Fruit fly (Drosophila melanogaster) whole organism, prepupa: ENCODE measurements around the gene Rpt6.

Experiments used
- Blimp-1 ChIP-seq: fragments of 200-800 bp; sonication (Bioruptor generic); optimal IDR thresholded peaks from 3 replicates; lab custom pipeline; 2017; ENCODE audit warnings: missing biosample characterization, missing genetic modification characterization, mild to moderate bottlenecking, moderate library complexity, missing genetic modification reagents
- CG10631 ChIP-seq: fragments of 200-800 bp; sonication (Bioruptor generic); optimal IDR thresholded peaks from 2 replicates; lab custom pipeline; 2016; ENCODE audit warnings: missing biosample characterization, missing genetic modification characterization
- CG10669 ChIP-seq: fragments of 200-800 bp; sonication (Bioruptor generic); optimal IDR thresholded peaks from 3 replicates; lab custom pipeline; 2018; ENCODE audit warnings: missing biosample characterization, mild to moderate bottlenecking, missing genetic modification characterization, moderate library complexity
- CG11294 ChIP-seq: fragments of 200-800 bp; sonication (Bioruptor generic); IDR thresholded peaks from 2 replicates; pipeline ENCODE4 v1.3.6; 2022; ENCODE audit warnings: missing biosample characterization, missing genetic modification characterization
- CG11762 ChIP-seq: fragments of 200-800 bp; sonication (Bioruptor generic); optimal IDR thresholded peaks from 3 replicates; lab custom pipeline; 2016; ENCODE audit warnings: missing biosample characterization, missing genetic modification characterization; ENCODE audit not compliant: insufficient read depth
- CG11902 ChIP-seq: fragments of 200-800 bp; sonication (Bioruptor generic); optimal IDR thresholded peaks from 3 replicates; lab custom pipeline; 2016; ENCODE audit warnings: missing biosample characterization, missing genetic modification characterization
- CG1621 ChIP-seq: fragments of 200-800 bp; sonication (Bioruptor generic); optimal IDR thresholded peaks from 3 replicates; lab custom pipeline; 2018; ENCODE audit warnings: missing biosample characterization, mild to moderate bottlenecking, missing genetic modification characterization
- CG3032 ChIP-seq: fragments of 200-800 bp; optimal IDR thresholded peaks from 2 replicates; lab custom pipeline; 2019; ENCODE audit warnings: missing biosample characterization, mild to moderate bottlenecking, missing genetic modification characterization, moderate library complexity
- CG31627 ChIP-seq: fragments of 200-800 bp; sonication (Bioruptor generic); optimal IDR thresholded peaks from 3 replicates; lab custom pipeline; 2016; ENCODE audit warnings: missing biosample characterization, missing genetic modification characterization
- CG34406 ChIP-seq: fragments of 200-800 bp; sonication (Bioruptor generic); optimal IDR thresholded peaks from 3 replicates; lab custom pipeline; 2016; ENCODE audit warnings: missing biosample characterization, missing genetic modification characterization
- CG3919 ChIP-seq: fragments of 200-800 bp; sonication (Bioruptor generic); optimal IDR thresholded peaks from 3 replicates; lab custom pipeline; 2016; ENCODE audit warnings: missing biosample characterization, missing genetic modification characterization
- CG4318 ChIP-seq: fragments of 200-800 bp; sonication (Bioruptor generic); optimal IDR thresholded peaks from 3 replicates; lab custom pipeline; 2017; ENCODE audit warnings: missing biosample characterization, mild to moderate bottlenecking, missing genetic modification characterization
- CG6276 ChIP-seq: fragments of 200-800 bp; sonication (Bioruptor generic); optimal IDR thresholded peaks from 2 replicates; lab custom pipeline; 2017; ENCODE audit warnings: missing biosample characterization, mild to moderate bottlenecking, missing genetic modification characterization
- CG6792 ChIP-seq: fragments of 200-800 bp; sonication (Bioruptor generic); optimal IDR thresholded peaks from 3 replicates; lab custom pipeline; 2016; ENCODE audit warnings: missing biosample characterization, missing genetic modification characterization
- CG6808 ChIP-seq: fragments of 200-800 bp; sonication (Bioruptor generic); optimal IDR thresholded peaks from 3 replicates; lab custom pipeline; 2017; ENCODE audit warnings: missing biosample characterization, missing genetic modification characterization, mild to moderate bottlenecking, moderate library complexity, missing genetic modification reagents
- CG6854 ChIP-seq: fragments of 200-800 bp; sonication (Bioruptor generic); optimal IDR thresholded peaks from 2 replicates; lab custom pipeline; 2017; ENCODE audit warnings: missing biosample characterization, mild to moderate bottlenecking, missing genetic modification characterization
- CG7368 ChIP-seq: fragments of 200-800 bp; sonication (Bioruptor generic); optimal IDR thresholded peaks from 3 replicates; lab custom pipeline; 2016; ENCODE audit warnings: missing biosample characterization, missing genetic modification characterization
- CG8119 ChIP-seq: fragments of 200-800 bp; sonication (Bioruptor generic); IDR thresholded peaks from 3 replicates; pipeline ENCODE4 v1.3.6; 2022; ENCODE audit warnings: missing biosample characterization, missing genetic modification characterization
- CG8319 ChIP-seq: fragments of 200-800 bp; sonication (Bioruptor generic); optimal IDR thresholded peaks from 3 replicates; lab custom pipeline; 2016; ENCODE audit warnings: missing biosample characterization, missing genetic modification characterization
- CG8632 ChIP-seq: fragments of 200-800 bp; sonication (Bioruptor generic); optimal IDR thresholded peaks from 3 replicates; lab custom pipeline; 2016; ENCODE audit warnings: missing biosample characterization, missing genetic modification characterization
- CG9139 ChIP-seq: fragments of 200-800 bp; sonication (Bioruptor generic); optimal IDR thresholded peaks from 3 replicates; lab custom pipeline; 2017; ENCODE audit warnings: missing biosample characterization, mild to moderate bottlenecking, missing genetic modification characterization
- Eip75B ChIP-seq: fragments of 200-800 bp; sonication (Bioruptor generic); optimal IDR thresholded peaks from 3 replicates; lab custom pipeline; 2016; ENCODE audit warnings: missing biosample characterization, missing genetic modification characterization
- Eip78C ChIP-seq: fragments of 200-800 bp; sonication (Bioruptor generic); peaks from one replicate; lab custom pipeline; 2016; ENCODE audit warnings: missing biosample characterization, missing genetic modification characterization
- Eip93F ChIP-seq: fragments of 200-800 bp; sonication (Bioruptor generic); optimal IDR thresholded peaks from 2 replicates; lab custom pipeline; 2016; ENCODE audit warnings: missing biosample characterization, mild to moderate bottlenecking, missing genetic modification characterization
- Ets96B ChIP-seq: fragments of 200-800 bp; optimal IDR thresholded peaks from 2 replicates; lab custom pipeline; 2019; ENCODE audit warnings: missing biosample characterization, mild to moderate bottlenecking, missing genetic modification characterization, moderate library complexity
- Gug ChIP-seq: fragments of 200-800 bp; sonication (Bioruptor generic); IDR thresholded peaks from 2 replicates; pipeline ENCODE4 v1.3.6; 2022; ENCODE audit warnings: missing biosample characterization, missing genetic modification characterization
- Hr38 ChIP-seq: sonication (Bioruptor generic); optimal IDR thresholded peaks from 2 replicates; lab custom pipeline; 2016; ENCODE audit warnings: missing biosample characterization, missing genetic modification characterization
- Hr39 ChIP-seq: fragments of 200-800 bp; sonication (Bioruptor generic); optimal IDR thresholded peaks from 2 replicates; lab custom pipeline; 2016; ENCODE audit warnings: missing biosample characterization, missing genetic modification characterization
- Hr4 ChIP-seq: fragments of 200-800 bp; sonication (Bioruptor generic); optimal IDR thresholded peaks from 3 replicates; lab custom pipeline; 2016; ENCODE audit warnings: missing biosample characterization, missing genetic modification characterization
- Lpt ChIP-seq: fragments of 200-800 bp; sonication (Bioruptor generic); optimal IDR thresholded peaks from 3 replicates; lab custom pipeline; 2016; ENCODE audit warnings: missing biosample characterization, missing genetic modification characterization
- Met ChIP-seq: fragments of 200-800 bp; sonication (Bioruptor generic); optimal IDR thresholded peaks from 3 replicates; lab custom pipeline; 2016; ENCODE audit warnings: missing biosample characterization, missing genetic modification characterization
- OdsH ChIP-seq: fragments of 200-800 bp; sonication (Bioruptor generic); optimal IDR thresholded peaks from 3 replicates; lab custom pipeline; 2016; ENCODE audit warnings: missing biosample characterization, missing genetic modification characterization
- Smox ChIP-seq: fragments of 200-800 bp; sonication (Bioruptor generic); optimal IDR thresholded peaks from 3 replicates; lab custom pipeline; 2016; ENCODE audit warnings: missing biosample characterization, missing genetic modification characterization
- Sox102F ChIP-seq: fragments of 200-800 bp; sonication (Bioruptor generic); optimal IDR thresholded peaks from 2 replicates; lab custom pipeline; 2016; ENCODE audit warnings: missing biosample characterization, mild to moderate bottlenecking, missing genetic modification characterization
- Sox15 ChIP-seq: fragments of 200-800 bp; sonication (Bioruptor generic); optimal IDR thresholded peaks from 3 replicates; lab custom pipeline; 2016; ENCODE audit warnings: missing biosample characterization, missing genetic modification characterization
- achi ChIP-seq: fragments of 200-800 bp; sonication (Bioruptor generic); optimal IDR thresholded peaks from 3 replicates; lab custom pipeline; 2016; ENCODE audit warnings: missing biosample characterization, missing genetic modification characterization
- acj6 ChIP-seq: fragments of 200-800 bp; sonication (Bioruptor generic); optimal IDR thresholded peaks from 3 replicates; lab custom pipeline; 2016; ENCODE audit warnings: missing biosample characterization, missing genetic modification characterization
- cyc ChIP-seq: fragments of 200-800 bp; sonication (Bioruptor generic); optimal IDR thresholded peaks from 3 replicates; lab custom pipeline; 2016; ENCODE audit warnings: missing biosample characterization, missing genetic modification characterization
- dac ChIP-seq: fragments of 200-800 bp; sonication (Bioruptor generic); optimal IDR thresholded peaks from 2 replicates; lab custom pipeline; 2017; ENCODE audit warnings: missing biosample characterization, mild to moderate bottlenecking, missing genetic modification characterization
- dsx ChIP-seq: fragments of 200-800 bp; optimal IDR thresholded peaks from 3 replicates; lab custom pipeline; 2019; ENCODE audit warnings: missing biosample characterization, mild to moderate bottlenecking, missing genetic modification characterization, moderate library complexity; ENCODE audit not compliant: poor library complexity, severe bottlenecking
- eg ChIP-seq: fragments of 200-800 bp; sonication (Bioruptor generic); IDR thresholded peaks from 3 replicates; pipeline ENCODE4 v1.3.6; 2022; ENCODE audit warnings: missing biosample characterization, missing genetic modification characterization
- esn ChIP-seq: fragments of 200-800 bp; sonication (Bioruptor generic); optimal IDR thresholded peaks from 2 replicates; lab custom pipeline; 2016; ENCODE audit warnings: missing biosample characterization, mild to moderate bottlenecking, missing genetic modification characterization, moderate library complexity
- fd59A ChIP-seq: fragments of 200-800 bp; sonication (Bioruptor generic); optimal IDR thresholded peaks from 2 replicates; lab custom pipeline; 2017; ENCODE audit warnings: missing biosample characterization, mild to moderate bottlenecking, missing genetic modification characterization, missing genetic modification reagents
- fd85E ChIP-seq: fragments of 200-800 bp; sonication (Bioruptor generic); optimal IDR thresholded peaks from 3 replicates; lab custom pipeline; 2016; ENCODE audit warnings: missing biosample characterization, missing genetic modification characterization
- fkh ChIP-seq: fragments of 200-800 bp; sonication (Bioruptor generic); optimal IDR thresholded peaks from 3 replicates; lab custom pipeline; 2017; ENCODE audit warnings: missing biosample characterization, mild to moderate bottlenecking, missing genetic modification characterization, moderate library complexity
- net ChIP-seq: fragments of 200-800 bp; sonication (Bioruptor generic); optimal IDR thresholded peaks from 3 replicates; lab custom pipeline; 2016; ENCODE audit warnings: missing biosample characterization, missing genetic modification characterization
- pdm3 ChIP-seq: fragments of 200-800 bp; sonication (Bioruptor generic); optimal IDR thresholded peaks from 3 replicates; lab custom pipeline; 2016; ENCODE audit warnings: missing biosample characterization, missing genetic modification characterization
- salr ChIP-seq, 2 experiments: fragments of 200-800 bp; sonication (Bioruptor generic); optimal IDR thresholded peaks; 3 replicates each; lab custom pipeline; 2016 to 2018; ENCODE audit warnings: missing biosample characterization in 2 of 2, missing genetic modification characterization in 2 of 2, mild to moderate bottlenecking in 1 of 2
- spab ChIP-seq: fragments of 200-800 bp; sonication (Bioruptor generic); optimal IDR thresholded peaks from 2 replicates; lab custom pipeline; 2017; ENCODE audit warnings: missing biosample characterization, mild to moderate bottlenecking, missing genetic modification characterization, missing genetic modification reagents
- ss ChIP-seq, 2 experiments: fragments of 200-800 bp; sonication (Bioruptor generic); optimal IDR thresholded peaks; 2 replicates in 1 of 2; 3 replicates in 1 of 2; lab custom pipeline; 2017 to 2018; ENCODE audit warnings: mild to moderate bottlenecking in 2 of 2, missing biosample characterization in 2 of 2, missing genetic modification characterization in 2 of 2, moderate library complexity in 1 of 2
- svp ChIP-seq: fragments of 200-800 bp; sonication (Bioruptor generic); peaks from one replicate; lab custom pipeline; 2016; ENCODE audit warnings: missing biosample characterization, missing genetic modification characterization
- topi ChIP-seq: fragments of 200-800 bp; sonication (Bioruptor generic); optimal IDR thresholded peaks from 3 replicates; lab custom pipeline; 2016; ENCODE audit warnings: missing biosample characterization, missing genetic modification characterization

The Rpt6 gene

DNA sequence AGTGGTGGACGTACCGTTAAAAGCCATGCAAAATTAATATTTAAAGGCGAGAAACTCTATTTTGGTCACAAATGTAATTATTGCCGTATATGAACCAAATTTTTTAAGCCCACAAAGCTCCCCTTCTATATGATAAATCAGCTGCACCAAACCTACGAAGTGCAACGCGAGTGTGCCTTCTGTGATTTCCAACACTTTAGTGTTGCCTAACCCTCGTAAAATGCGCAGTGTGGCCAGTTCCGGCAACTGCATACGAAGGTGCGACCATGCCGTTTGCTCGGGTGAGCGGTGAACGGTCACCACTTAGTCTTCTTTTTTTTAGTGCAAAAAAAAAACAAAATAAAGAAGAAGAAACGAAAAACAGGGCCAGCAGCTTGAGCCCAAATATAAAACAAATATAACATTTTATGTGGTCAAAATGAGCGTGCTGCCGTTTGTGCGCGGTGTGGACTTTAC, 23.7 kb downstream of the Rpt6 start, which contains the start of the genes tty and fliI:
Gene tty (minus strand): TSS at position 201 of the 456 bp plus-strand sequence.
Gene fliI (plus strand): TSS at position 266 of the 456 bp plus-strand sequence.
- TF ChIP-seq salr (GFP tag; optimal IDR thresholded peaks at IDR 0.05; lab: Kevin White, UChicago) = peak; percentile 75 to 88
- TF ChIP-seq CG10631 (GFP tag; lab: Kevin White, UChicago) = peak; percentile 86
- peak; percentile 80 for TF ChIP-seq CG11762
- peak; percentile 78 for TF ChIP-seq CG8632 (GFP tag; lab: Kevin White, UChicago)
- TF ChIP-seq CG11294 (GFP tag; lab: Robert Waterston, UW) = peak; percentile 89
- TF ChIP-seq Eip93F (GFP tag; lab: Kevin White, UChicago) = no peak
- TF ChIP-seq CG3919 (GFP tag; lab: Kevin White, UChicago) = peak; percentile 90
- TF ChIP-seq spab (GFP tag; lab: Kevin White, UChicago) = peak; percentile 88
- TF ChIP-seq CG6792 (GFP tag; lab: Kevin White, UChicago) = peak; percentile 84
- TF ChIP-seq Eip75B = peak; percentile 79
- peak; percentile 87 for TF ChIP-seq CG7368 (GFP tag; lab: Kevin White, UChicago)
- peak; percentile 63 for TF ChIP-seq fd85E (GFP tag; lab: Kevin White, UChicago)
- peak; percentile 97 for TF ChIP-seq ss (GFP tag; optimal IDR thresholded peaks at IDR 0.05; lab: Kevin White, UChicago)
- peak; percentile 93 for TF ChIP-seq CG9139 (GFP tag; lab: Kevin White, UChicago)
- peak; percentile 85 for TF ChIP-seq acj6 (GFP tag; lab: Kevin White, UChicago)
- TF ChIP-seq CG10669 (GFP tag; lab: Kevin White, UChicago) = peak; percentile 84
- peak; percentile 89 for TF ChIP-seq Met
- peak; percentile 91 for TF ChIP-seq CG31627 (GFP tag; lab: Kevin White, UChicago)
- no peak for TF ChIP-seq fkh (GFP tag; lab: Kevin White, UChicago)
- TF ChIP-seq pdm3 (GFP tag; lab: Kevin White, UChicago) = peak; percentile 92
- peak; percentile 78 for TF ChIP-seq Lpt (GFP tag; lab: Kevin White, UChicago)
- peak; percentile 82 for TF ChIP-seq Smox (GFP tag; lab: Kevin White, UChicago)
- peak; percentile 94 for TF ChIP-seq Eip78C (GFP tag; lab: Kevin White, UChicago)
- TF ChIP-seq net (GFP tag; lab: Kevin White, UChicago) = peak; percentile 84
- peak; percentile 81 for TF ChIP-seq dsx
- peak; percentile 85 for TF ChIP-seq dac (GFP tag; lab: Kevin White, UChicago)
- peak; percentile 86 for TF ChIP-seq Sox102F (GFP tag; lab: Kevin White, UChicago)
- TF ChIP-seq CG34406 = peak; percentile 70
- peak; percentile 95 for TF ChIP-seq CG8119
- peak; percentile 87 for TF ChIP-seq CG3032
- TF ChIP-seq esn (GFP tag; lab: Kevin White, UChicago) = peak; percentile 88
- TF ChIP-seq achi (GFP tag; lab: Kevin White, UChicago) = peak; percentile 85
- TF ChIP-seq CG8319 = peak; percentile 62
- peak; percentile 94 for TF ChIP-seq CG6276 (GFP tag; lab: Kevin White, UChicago)
- TF ChIP-seq CG6808 (GFP tag; lab: Kevin White, UChicago) = peak; percentile 95
- TF ChIP-seq topi = peak; percentile 85
- TF ChIP-seq eg (GFP tag; lab: Robert Waterston, UW) = peak; percentile 96
- TF ChIP-seq OdsH (GFP tag; lab: Kevin White, UChicago) = peak; percentile 91
- TF ChIP-seq Blimp-1 (GFP tag; lab: Kevin White, UChicago) = peak; percentile 55
- peak; percentile 92 for TF ChIP-seq Gug
- TF ChIP-seq Hr39 (GFP tag; lab: Kevin White, UChicago) = peak; percentile 93
- TF ChIP-seq CG4318 (GFP tag; lab: Kevin White, UChicago) = peak; percentile 82
- TF ChIP-seq cyc = peak; percentile 91
- peak; percentile 92 for TF ChIP-seq svp (GFP tag; lab: Kevin White, UChicago)
- TF ChIP-seq Hr4 = peak; percentile 90
- peak; percentile 86 for TF ChIP-seq Sox15 (GFP tag; lab: Kevin White, UChicago)
- TF ChIP-seq Hr38 (GFP tag; lab: Kevin White, UChicago) = peak; percentile 74
- peak; percentile 86 for TF ChIP-seq CG6854 (GFP tag; lab: Kevin White, UChicago)
- peak; percentile 88 for TF ChIP-seq CG1621 (tag; lab: Kevin White, UChicago)
- TF ChIP-seq Ets96B (tag; lab: Kevin White, UChicago) = peak; percentile 89
- TF ChIP-seq CG11902 (GFP tag; lab: Kevin White, UChicago) = peak; percentile 83
- TF ChIP-seq fd59A = peak; percentile 74
